Fruit fly (Drosophila melanogaster): Measurements from ENCODE around the gene Vsx2.

DNA sequence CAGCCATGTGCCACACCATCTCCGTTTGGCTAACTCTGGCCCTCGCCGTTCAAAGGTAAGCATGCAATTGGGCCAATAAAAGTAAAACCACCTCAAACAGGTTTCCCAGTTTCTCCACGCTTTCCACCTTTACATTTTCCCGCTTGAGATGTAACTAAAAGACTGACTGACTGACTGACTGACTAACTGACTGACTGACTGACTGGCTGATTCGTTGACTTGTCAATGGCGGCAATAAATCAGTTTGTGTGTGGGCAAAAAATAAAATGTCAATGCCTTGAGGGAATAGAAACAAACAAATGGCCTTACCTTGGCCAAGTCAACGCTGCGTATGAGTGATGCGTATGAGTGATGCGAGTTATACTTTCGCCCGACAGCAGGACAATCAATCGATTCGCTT, 72.6 kb downstream of the Vsx2 start:
- TF ChIP-seq CG8478 (optimal IDR thresholded peaks at IDR 0.05) (no peak), usp (GFP tag; optimal IDR thresholded peaks at IDR 0.05) (no peak)

Data from whole organism.